Fruit fly (Drosophila melanogaster) whole organism, prepupa: ENCODE data around the gene CG4691.
"Not testable (repeated sequence)": the region's sequence is repeated elsewhere in the genome, so short reads cannot be mapped to it uniquely, and the experiment has no call there.

Source experiments
- CG11294 ChIP-seq: fragments of 200-800 bp; sonication (Bioruptor generic); IDR thresholded peaks from 2 replicates; pipeline ENCODE4 v1.3.6; 2022; ENCODE audit warnings: missing biosample characterization, missing genetic modification characterization
- CG11902 ChIP-seq: fragments of 200-800 bp; sonication (Bioruptor generic); optimal IDR thresholded peaks from 3 replicates; lab custom pipeline; 2016; ENCODE audit warnings: missing biosample characterization, missing genetic modification characterization
- CG3032 ChIP-seq: fragments of 200-800 bp; optimal IDR thresholded peaks from 2 replicates; lab custom pipeline; 2019; ENCODE audit warnings: missing biosample characterization, mild to moderate bottlenecking, missing genetic modification characterization, moderate library complexity
- CG31627 ChIP-seq: fragments of 200-800 bp; sonication (Bioruptor generic); optimal IDR thresholded peaks from 3 replicates; lab custom pipeline; 2016; ENCODE audit warnings: missing biosample characterization, missing genetic modification characterization
- CG32006 ChIP-seq: fragments of 200-800 bp; sonication (Bioruptor generic); optimal IDR thresholded peaks from 3 replicates; lab custom pipeline; 2017; ENCODE audit warnings: missing biosample characterization, mild to moderate bottlenecking, missing genetic modification characterization
- CG34406 ChIP-seq: fragments of 200-800 bp; sonication (Bioruptor generic); optimal IDR thresholded peaks from 3 replicates; lab custom pipeline; 2016; ENCODE audit warnings: missing biosample characterization, missing genetic modification characterization
- CG3919 ChIP-seq: fragments of 200-800 bp; sonication (Bioruptor generic); optimal IDR thresholded peaks from 3 replicates; lab custom pipeline; 2016; ENCODE audit warnings: missing biosample characterization, missing genetic modification characterization
- CG4318 ChIP-seq: fragments of 200-800 bp; sonication (Bioruptor generic); optimal IDR thresholded peaks from 3 replicates; lab custom pipeline; 2017; ENCODE audit warnings: missing biosample characterization, mild to moderate bottlenecking, missing genetic modification characterization
- CG7368 ChIP-seq: fragments of 200-800 bp; sonication (Bioruptor generic); optimal IDR thresholded peaks from 3 replicates; lab custom pipeline; 2016; ENCODE audit warnings: missing biosample characterization, missing genetic modification characterization
- CG8632 ChIP-seq: fragments of 200-800 bp; sonication (Bioruptor generic); optimal IDR thresholded peaks from 3 replicates; lab custom pipeline; 2016; ENCODE audit warnings: missing biosample characterization, missing genetic modification characterization
- Eip75B ChIP-seq: fragments of 200-800 bp; sonication (Bioruptor generic); optimal IDR thresholded peaks from 3 replicates; lab custom pipeline; 2016; ENCODE audit warnings: missing biosample characterization, missing genetic modification characterization
- Eip78C ChIP-seq: fragments of 200-800 bp; sonication (Bioruptor generic); peaks from one replicate; lab custom pipeline; 2016; ENCODE audit warnings: missing biosample characterization, missing genetic modification characterization
- Ets21C ChIP-seq: fragments of 200-800 bp; sonication (Bioruptor generic); optimal IDR thresholded peaks from 3 replicates; lab custom pipeline; 2016; ENCODE audit warnings: missing biosample characterization, missing genetic modification characterization
- Gug ChIP-seq: fragments of 200-800 bp; sonication (Bioruptor generic); IDR thresholded peaks from 2 replicates; pipeline ENCODE4 v1.3.6; 2022; ENCODE audit warnings: missing biosample characterization, missing genetic modification characterization
- Hr4 ChIP-seq: fragments of 200-800 bp; sonication (Bioruptor generic); optimal IDR thresholded peaks from 3 replicates; lab custom pipeline; 2016; ENCODE audit warnings: missing biosample characterization, missing genetic modification characterization
- Lpt ChIP-seq: fragments of 200-800 bp; sonication (Bioruptor generic); optimal IDR thresholded peaks from 3 replicates; lab custom pipeline; 2016; ENCODE audit warnings: missing biosample characterization, missing genetic modification characterization
- OdsH ChIP-seq: fragments of 200-800 bp; sonication (Bioruptor generic); optimal IDR thresholded peaks from 3 replicates; lab custom pipeline; 2016; ENCODE audit warnings: missing biosample characterization, missing genetic modification characterization
- Sox15 ChIP-seq: fragments of 200-800 bp; sonication (Bioruptor generic); optimal IDR thresholded peaks from 3 replicates; lab custom pipeline; 2016; ENCODE audit warnings: missing biosample characterization, missing genetic modification characterization
- achi ChIP-seq: fragments of 200-800 bp; sonication (Bioruptor generic); optimal IDR thresholded peaks from 3 replicates; lab custom pipeline; 2016; ENCODE audit warnings: missing biosample characterization, missing genetic modification characterization
- acj6 ChIP-seq: fragments of 200-800 bp; sonication (Bioruptor generic); optimal IDR thresholded peaks from 3 replicates; lab custom pipeline; 2016; ENCODE audit warnings: missing biosample characterization, missing genetic modification characterization
- dac ChIP-seq: fragments of 200-800 bp; sonication (Bioruptor generic); optimal IDR thresholded peaks from 2 replicates; lab custom pipeline; 2017; ENCODE audit warnings: missing biosample characterization, mild to moderate bottlenecking, missing genetic modification characterization
- dsx ChIP-seq: fragments of 200-800 bp; optimal IDR thresholded peaks from 3 replicates; lab custom pipeline; 2019; ENCODE audit warnings: missing biosample characterization, mild to moderate bottlenecking, missing genetic modification characterization, moderate library complexity; ENCODE audit not compliant: poor library complexity, severe bottlenecking
- esn ChIP-seq: fragments of 200-800 bp; sonication (Bioruptor generic); optimal IDR thresholded peaks from 2 replicates; lab custom pipeline; 2016; ENCODE audit warnings: missing biosample characterization, mild to moderate bottlenecking, missing genetic modification characterization, moderate library complexity
- fkh ChIP-seq: fragments of 200-800 bp; sonication (Bioruptor generic); optimal IDR thresholded peaks from 3 replicates; lab custom pipeline; 2017; ENCODE audit warnings: missing biosample characterization, mild to moderate bottlenecking, missing genetic modification characterization, moderate library complexity
- pdm3 ChIP-seq: fragments of 200-800 bp; sonication (Bioruptor generic); optimal IDR thresholded peaks from 3 replicates; lab custom pipeline; 2016; ENCODE audit warnings: missing biosample characterization, missing genetic modification characterization
- spab ChIP-seq: fragments of 200-800 bp; sonication (Bioruptor generic); optimal IDR thresholded peaks from 2 replicates; lab custom pipeline; 2017; ENCODE audit warnings: missing biosample characterization, mild to moderate bottlenecking, missing genetic modification characterization, missing genetic modification reagents
- svp ChIP-seq: fragments of 200-800 bp; sonication (Bioruptor generic); peaks from one replicate; lab custom pipeline; 2016; ENCODE audit warnings: missing biosample characterization, missing genetic modification characterization
- topi ChIP-seq: fragments of 200-800 bp; sonication (Bioruptor generic); optimal IDR thresholded peaks from 3 replicates; lab custom pipeline; 2016; ENCODE audit warnings: missing biosample characterization, missing genetic modification characterization
- vri ChIP-seq: fragments of 200-800 bp; sonication (Bioruptor generic); optimal IDR thresholded peaks from 3 replicates; lab custom pipeline; 2016; ENCODE audit warnings: missing biosample characterization, mild to moderate bottlenecking, missing genetic modification characterization

CG4691 gene

DNA sequence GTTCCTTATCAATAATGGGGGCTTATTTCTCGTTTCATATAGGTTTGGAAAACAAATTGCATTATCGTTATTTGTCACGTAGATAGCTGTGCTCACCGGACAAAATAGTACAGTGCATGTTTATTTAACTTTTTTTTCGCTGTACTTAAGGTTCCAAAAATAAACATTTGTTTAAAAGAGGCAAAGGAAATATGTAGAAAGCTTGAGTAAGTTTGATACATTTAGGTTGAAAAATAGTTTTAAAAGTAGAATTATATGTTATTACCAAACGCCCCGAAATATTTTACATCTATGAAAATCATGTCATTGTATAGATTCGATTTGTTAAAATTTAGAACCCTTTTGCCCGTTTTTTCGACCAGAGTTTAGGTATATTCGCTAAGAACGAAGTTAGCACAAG, 21.0 kb upstream of the CG4691 start, which contains the start of gene CG42585:
Gene CG42585 (plus strand): TSS at position 301 of the 400 bp plus-strand sequence.
- not testable (repeated sequence) for TF ChIP-seq Hr4 (GFP tag; lab: Kevin White, UChicago); achi (GFP tag; lab: Kevin White, UChicago); topi
- TF ChIP-seq, all 60 proteins: peak for 0; not testable (repeated sequence) for 60

DNA sequence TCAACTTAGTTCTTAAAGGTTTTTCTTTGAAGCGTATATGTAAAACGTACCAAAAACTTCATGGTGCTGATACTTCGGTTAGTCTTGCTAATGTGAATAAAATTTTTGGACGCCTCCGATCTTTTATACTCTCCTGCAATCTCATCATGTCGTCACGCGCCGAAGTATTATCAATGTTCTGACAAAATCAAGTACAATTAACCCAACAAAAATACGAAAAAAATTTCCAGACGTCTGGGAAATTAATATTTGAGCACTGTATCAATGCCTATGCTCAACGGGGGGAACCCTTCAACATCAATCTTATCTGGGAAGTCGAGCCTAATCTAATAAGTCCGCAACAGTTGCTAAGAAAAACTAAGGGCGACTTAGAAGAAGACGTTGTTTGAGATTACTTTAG, 18.8 kb upstream of the CG4691 start, which contains the start of gene CG42586:
Gene CG42586 (minus strand): TSS at position 101 of the 400 bp plus-strand sequence.
- not testable (repeated sequence) for TF ChIP-seq pdm3 (GFP tag; lab: Kevin White, UChicago); topi; Eip75B (GFP tag; lab: Kevin White, UChicago)
- TF ChIP-seq, all 60 proteins: peak for 0; not testable (repeated sequence) for 60

DNA sequence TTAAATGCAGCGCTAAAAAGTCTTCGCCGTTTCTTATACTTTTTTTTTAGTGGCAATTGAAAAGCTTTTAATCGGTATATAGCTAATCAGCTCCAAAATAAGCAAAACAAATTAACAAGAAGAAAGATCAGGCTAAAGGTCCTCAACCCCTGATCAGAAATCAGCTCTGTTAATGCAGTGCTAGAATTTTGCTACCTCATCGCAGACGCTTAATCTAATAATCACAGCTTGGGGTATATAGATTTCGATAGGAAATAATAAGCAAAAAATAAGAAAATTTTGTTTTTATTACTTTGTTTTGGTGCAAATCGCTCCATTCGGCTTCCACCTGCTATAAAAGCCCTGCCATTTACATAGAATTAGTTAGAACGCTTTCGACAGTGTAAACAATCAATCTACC, 17.7 kb upstream of the CG4691 start, which contains the start of gene CG34166:
Gene CG34166 (plus strand): TSS at position 301 of the 400 bp plus-strand sequence.
- not testable (repeated sequence) for TF ChIP-seq acj6 (GFP tag; lab: Kevin White, UChicago); CG7368 (GFP tag; lab: Kevin White, UChicago); vri

DNA sequence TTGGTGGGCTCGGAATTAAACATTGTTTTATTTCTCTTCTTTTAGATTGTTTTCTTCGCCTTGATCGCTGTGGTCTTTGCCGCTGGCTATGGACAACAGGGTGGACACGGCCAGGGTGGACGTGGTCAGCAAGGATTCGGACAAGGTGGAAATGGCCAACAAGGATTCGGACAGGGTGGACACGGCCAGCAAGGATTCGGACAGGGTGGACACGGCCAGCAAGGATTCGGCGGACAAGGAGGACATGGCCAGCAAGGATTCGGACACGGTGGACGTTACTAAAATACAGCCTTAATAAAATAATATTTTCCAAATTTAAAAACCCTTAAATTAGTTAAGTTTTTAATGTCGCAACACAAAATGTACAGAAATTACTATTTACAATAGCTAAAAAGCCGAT, 17.2 kb upstream of the CG4691 start:
- no peak for TF ChIP-seq dsx (GFP tag; lab: Kevin White, UChicago)
- TF ChIP-seq dac (GFP tag; lab: Kevin White, UChicago), result no peak
- no peak for TF ChIP-seq CG11902 (GFP tag; lab: Kevin White, UChicago)
- no peak for TF ChIP-seq achi (GFP tag; lab: Kevin White, UChicago)
- TF ChIP-seq svp (GFP tag; lab: Kevin White, UChicago), result no peak
- no peak for TF ChIP-seq CG31627 (GFP tag; lab: Kevin White, UChicago)
- no peak for TF ChIP-seq pdm3 (GFP tag; lab: Kevin White, UChicago)
- TF ChIP-seq esn (GFP tag; lab: Kevin White, UChicago), result no peak
- TF ChIP-seq Sox15 (GFP tag; lab: Kevin White, UChicago), result no peak
- no peak for TF ChIP-seq Ets21C
- no peak for TF ChIP-seq Gug (GFP tag; lab: Robert Waterston, UW)

DNA sequence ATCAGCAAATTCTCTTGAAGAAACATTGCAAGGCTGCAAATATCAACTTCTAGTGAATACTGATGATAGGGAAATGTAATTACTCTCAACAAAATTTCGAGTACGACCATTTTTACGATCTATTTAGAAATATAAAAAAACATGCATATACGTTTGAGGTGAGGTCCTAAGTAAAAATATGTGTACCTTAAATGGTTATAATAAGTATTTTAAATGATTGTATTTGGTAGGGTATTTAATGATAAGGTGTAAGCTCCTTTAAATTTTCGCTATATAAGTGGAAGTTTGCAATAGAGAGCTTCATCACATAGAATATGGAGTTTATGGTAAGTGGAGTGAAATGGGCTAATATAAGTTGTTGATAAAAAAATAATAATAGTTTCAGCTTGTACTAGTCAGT, 16.4 kb upstream of the CG4691 start, which contains the start of gene CG42681:
Gene CG42681 (plus strand): TSS at position 301 of the 400 bp plus-strand sequence.
- no peak for TF ChIP-seq vri
- TF ChIP-seq svp (GFP tag; lab: Kevin White, UChicago), result peak; percentile 51
- TF ChIP-seq Hr4 (GFP tag; lab: Kevin White, UChicago), result peak; percentile 36
- peak; percentile 32 for TF ChIP-seq CG32006 (GFP tag; lab: Kevin White, UChicago)
- peak; percentile 48 for TF ChIP-seq Eip78C (GFP tag; lab: Kevin White, UChicago)

DNA sequence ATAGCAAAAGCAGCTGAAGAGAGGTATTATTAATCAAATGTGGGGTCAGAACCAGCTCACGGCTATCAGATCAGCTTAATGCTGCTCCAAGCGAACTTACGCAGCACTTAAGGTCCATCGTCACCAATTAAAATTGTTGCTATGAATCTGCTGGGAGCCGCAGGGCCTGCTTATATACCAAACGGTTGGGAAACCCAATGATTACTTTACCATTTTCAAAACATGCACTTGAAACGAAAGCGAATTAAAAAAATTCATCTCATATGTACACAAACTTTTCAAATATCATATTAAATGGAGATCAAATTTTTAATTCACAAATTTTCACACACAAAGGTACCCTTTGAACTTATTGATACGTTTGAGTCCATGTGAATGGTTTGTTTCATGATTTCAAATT, 15.5 kb upstream of the CG4691 start, which contains the start of gene CG42587:
Gene CG42587 (minus strand): TSS at position 143 of the 400 bp plus-strand sequence.
- TF ChIP-seq svp (GFP tag; lab: Kevin White, UChicago) (peak; percentile 70), topi (no peak)

DNA sequence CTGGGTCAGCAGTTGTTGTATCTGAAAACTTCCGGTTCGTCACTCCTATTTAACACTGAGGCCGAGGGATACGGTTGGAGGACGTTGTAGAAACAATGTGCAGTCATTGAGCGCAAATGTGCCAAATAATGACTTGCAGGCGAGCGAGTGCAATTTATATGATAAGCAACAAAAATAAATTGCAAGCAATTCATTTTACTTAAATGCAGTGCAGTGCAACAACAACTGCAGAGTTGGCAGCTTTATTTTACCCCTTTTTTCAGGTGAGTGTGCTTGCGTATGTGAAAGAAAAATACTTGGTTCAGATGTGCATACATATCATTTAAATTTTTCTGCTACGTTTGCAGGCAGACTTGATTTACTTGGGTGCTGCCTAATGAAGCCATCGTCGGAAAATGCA, 14.5 kb upstream of the CG4691 start:
- TF ChIP-seq fkh (no peak), topi (no peak), vri (no peak), CG11294 (GFP tag; lab: Robert Waterston, UW) (no peak), OdsH (no peak), CG3032 (tag; lab: Kevin White, UChicago) (no peak), CG3919 (GFP tag; lab: Kevin White, UChicago) (no peak), CG4318 (GFP tag; lab: Kevin White, UChicago) (no peak), spab (no peak), CG8632 (no peak), CG34406 (GFP tag; lab: Kevin White, UChicago) (no peak), acj6 (GFP tag; lab: Kevin White, UChicago) (no peak), Lpt (no peak)
- TF ChIP-seq, all 60 proteins: peak for 0
